Fruit fly (Drosophila melanogaster) whole organism, embryonic: ENCODE results near the gene unc-4.

Experiments used
- Aef1 ChIP-seq: fragments of 200-800 bp; sonication (Bioruptor generic); IDR thresholded peaks from 3 replicates; pipeline ENCODE4 v1.3.6; 2022; ENCODE audit warnings: missing biosample characterization, missing genetic modification characterization
- CG10959 ChIP-seq: fragments of 200-800 bp; sonication (Bioruptor generic); IDR thresholded peaks from 2 replicates; pipeline ENCODE4 v1.3.6; 2022; ENCODE audit warnings: missing biosample characterization, missing genetic modification characterization
- CG11085 ChIP-seq: fragments of 200-800 bp; sonication (Bioruptor generic); IDR thresholded peaks from 2 replicates; pipeline ENCODE4 v1.3.6; 2022; ENCODE audit warnings: missing biosample characterization, missing genetic modification characterization
- CG11504 ChIP-seq: fragments of 200-800 bp; sonication (Bioruptor generic); optimal IDR thresholded peaks from 3 replicates; lab custom pipeline; 2019; ENCODE audit warnings: missing biosample characterization, mild to moderate bottlenecking, missing genetic modification characterization, moderate library complexity
- CG11695 ChIP-seq: fragments of 200-800 bp; sonication (Bioruptor generic); IDR thresholded peaks from 3 replicates; pipeline ENCODE4 v1.3.6; 2022; ENCODE audit warnings: missing biosample characterization, missing genetic modification characterization
- CG12104 ChIP-seq: fragments of 200-800 bp; sonication (Bioruptor generic); optimal IDR thresholded peaks from 3 replicates; lab custom pipeline; 2016; ENCODE audit warnings: missing biosample characterization, missing genetic modification characterization
- CG13624 ChIP-seq: fragments of 200-800 bp; sonication (Bioruptor generic); optimal IDR thresholded peaks from 2 replicates; lab custom pipeline; 2016; ENCODE audit warnings: missing biosample characterization, missing genetic modification characterization
- CG13894 ChIP-seq: fragments of 200-800 bp; sonication (Bioruptor generic); optimal IDR thresholded peaks from 3 replicates; lab custom pipeline; 2018; ENCODE audit warnings: missing biosample characterization, mild to moderate bottlenecking, missing genetic modification characterization, moderate library complexity
- CG1603 ChIP-seq: fragments of 200-800 bp; sonication (Bioruptor generic); optimal IDR thresholded peaks from 2 replicates; lab custom pipeline; 2019; ENCODE audit warnings: missing biosample characterization, mild to moderate bottlenecking, missing genetic modification characterization, moderate library complexity
- CG30431 ChIP-seq: fragments of 200-800 bp; sonication (Bioruptor generic); optimal IDR thresholded peaks from 2 replicates; lab custom pipeline; 2017; ENCODE audit warnings: missing biosample characterization, missing genetic modification characterization
- CG3281 ChIP-seq: fragments of 200-800 bp; sonication (Bioruptor generic); optimal IDR thresholded peaks from 3 replicates; lab custom pipeline; 2017; ENCODE audit warnings: missing biosample characterization, mild to moderate bottlenecking, missing genetic modification characterization
- CG4730 ChIP-seq: fragments of 200-800 bp; sonication (Bioruptor generic); IDR thresholded peaks from 2 replicates; pipeline ENCODE4 v1.3.6; 2022; ENCODE audit warnings: missing biosample characterization, missing genetic modification characterization
- CG4820 ChIP-seq: fragments of 200-800 bp; sonication (Bioruptor generic); optimal IDR thresholded peaks from 3 replicates; lab custom pipeline; 2016; ENCODE audit warnings: missing biosample characterization, missing genetic modification characterization
- CG6791 ChIP-seq: fragments of 200-800 bp; sonication (Bioruptor generic); IDR thresholded peaks from 3 replicates; pipeline ENCODE4 v1.3.6; 2022; ENCODE audit warnings: missing biosample characterization, missing genetic modification characterization; ENCODE audit not compliant: partially characterized antibody
- CG7987 ChIP-seq: fragments of 200-800 bp; sonication (Bioruptor generic); optimal IDR thresholded peaks from 2 replicates; lab custom pipeline; 2018; ENCODE audit warnings: missing biosample characterization, mild to moderate bottlenecking, missing genetic modification characterization, moderate library complexity
- CG8281 ChIP-seq: fragments of 200-800 bp; sonication (Bioruptor generic); optimal IDR thresholded peaks from 2 replicates; lab custom pipeline; 2018; ENCODE audit warnings: missing biosample characterization, mild to moderate bottlenecking, missing genetic modification characterization, moderate library complexity
- CG8290 ChIP-seq, 3 experiments: fragments of 200-800 bp; sonication (Bioruptor generic); optimal IDR thresholded peaks; 2 replicates each; lab custom pipeline; 2016 to 2019; ENCODE audit warnings: missing biosample characterization in 3 of 3, missing genetic modification characterization in 3 of 3, mild to moderate bottlenecking in 2 of 3, moderate library complexity in 1 of 3
- CG8478 ChIP-seq: fragments of >200 bp; optimal IDR thresholded peaks from 2 replicates; lab custom pipeline; 2018
- CG8924 ChIP-seq: fragments of 200-800 bp; optimal IDR thresholded peaks from 3 replicates; lab custom pipeline; 2019; ENCODE audit warnings: missing biosample characterization, mild to moderate bottlenecking, missing genetic modification characterization, moderate library complexity
- Doc3 ChIP-seq: fragments of 200-800 bp; sonication (Bioruptor generic); IDR thresholded peaks from 3 replicates; pipeline ENCODE4 v1.3.6; 2022; ENCODE audit warnings: missing biosample characterization, missing genetic modification characterization; ENCODE audit not compliant: partially characterized antibody
- Dref ChIP-seq: fragments of 200-800 bp; sonication (Bioruptor generic); IDR thresholded peaks from 2 replicates; pipeline ENCODE4 v1.3.6; 2022; ENCODE audit warnings: missing biosample characterization, missing genetic modification characterization
- Drgx ChIP-seq: fragments of 200-800 bp; sonication (Bioruptor generic); IDR thresholded peaks from 2 replicates; pipeline ENCODE4 v1.3.6; 2022; ENCODE audit warnings: missing biosample characterization, missing genetic modification characterization
- HLHmδ ChIP-seq: fragments of 200-800 bp; sonication (Bioruptor generic); optimal IDR thresholded peaks from 2 replicates; lab custom pipeline; 2018; ENCODE audit warnings: missing biosample characterization, mild to moderate bottlenecking, missing genetic modification characterization, moderate library complexity
- Med ChIP-seq: fragments of 200-800 bp; sonication (Bioruptor generic); peaks from one replicate; lab custom pipeline; 2016; ENCODE audit warnings: missing biosample characterization, missing genetic modification characterization, mild to moderate bottlenecking, inconsistent platforms, moderate library complexity
- Meics ChIP-seq: fragments of 200-800 bp; sonication (Bioruptor generic); optimal IDR thresholded peaks from 2 replicates; lab custom pipeline; 2017; ENCODE audit warnings: missing biosample characterization, mild to moderate bottlenecking, missing genetic modification characterization
- ap ChIP-seq: fragments of 200-800 bp; sonication (Bioruptor generic); IDR thresholded peaks from 2 replicates; pipeline ENCODE4 v1.3.6; 2022; ENCODE audit warnings: missing biosample characterization, missing genetic modification characterization
- bbx ChIP-seq: fragments of 200-800 bp; sonication (Bioruptor generic); IDR thresholded peaks from 2 replicates; pipeline ENCODE4 v1.3.6; 2022; ENCODE audit warnings: missing biosample characterization, missing genetic modification characterization; ENCODE audit not compliant: partially characterized antibody
- bowl ChIP-seq: fragments of 200-800 bp; sonication (Bioruptor generic); IDR thresholded peaks from 2 replicates; pipeline ENCODE4 v1.3.6; 2022; ENCODE audit warnings: missing biosample characterization, missing genetic modification characterization
- crol ChIP-seq: fragments of 200-800 bp; sonication (Bioruptor generic); IDR thresholded peaks from 2 replicates; pipeline ENCODE4 v1.3.6; 2022; ENCODE audit warnings: missing biosample characterization, missing genetic modification characterization
- dmrt99B ChIP-seq: fragments of 200-800 bp; sonication (Bioruptor generic); optimal IDR thresholded peaks from 2 replicates; lab custom pipeline; 2018; ENCODE audit warnings: missing biosample characterization, mild to moderate bottlenecking, missing genetic modification characterization, moderate library complexity
- dpn ChIP-seq, 2 experiments: fragments of 200-800 bp; sonication (Bioruptor generic); optimal IDR thresholded peaks; 3 replicates each; lab custom pipeline; 2016; ENCODE audit warnings: missing biosample characterization in 2 of 2, missing genetic modification characterization in 2 of 2
- gem ChIP-seq: fragments of 200-800 bp; sonication (Bioruptor generic); optimal IDR thresholded peaks from 2 replicates; lab custom pipeline; 2019; ENCODE audit warnings: missing biosample characterization, mild to moderate bottlenecking, missing genetic modification characterization, moderate library complexity
- ham ChIP-seq: fragments of 200-800 bp; sonication (Bioruptor generic); IDR thresholded peaks from 2 replicates; pipeline ENCODE4 v1.3.6; 2022; ENCODE audit warnings: missing biosample characterization, missing genetic modification characterization
- lbe ChIP-seq: fragments of 200-800 bp; sonication (Bioruptor generic); optimal IDR thresholded peaks from 2 replicates; lab custom pipeline; 2016; ENCODE audit warnings: missing biosample characterization, mild to moderate bottlenecking, missing genetic modification characterization
- lov ChIP-seq, 2 experiments: fragments of 200-800 bp in 1 of 2; fragments of >200 bp in 1 of 2; sonication (Bioruptor generic) in 1 of 2; IDR thresholded peaks in 1 of 2; optimal IDR thresholded peaks in 1 of 2; 2 replicates in 1 of 2; 3 replicates in 1 of 2; pipeline versions ENCODE4 v1.3.6 to Lab custom; 2017 to 2022; ENCODE audit warnings: missing biosample characterization in 1 of 2, missing genetic modification characterization in 1 of 2
- nerfin-1 ChIP-seq: fragments of 200-800 bp; sonication (Bioruptor generic); optimal IDR thresholded peaks from 3 replicates; lab custom pipeline; 2019; ENCODE audit warnings: missing biosample characterization, mild to moderate bottlenecking, missing genetic modification characterization, moderate library complexity
- nom ChIP-seq: fragments of 200-800 bp; sonication (Bioruptor generic); optimal IDR thresholded peaks from 2 replicates; lab custom pipeline; 2017; ENCODE audit warnings: missing biosample characterization, missing genetic modification characterization, mild to moderate bottlenecking, moderate library complexity, missing genetic modification reagents
- oc ChIP-seq: fragments of 200-800 bp; sonication (Bioruptor generic); optimal IDR thresholded peaks from 2 replicates; lab custom pipeline; 2018; ENCODE audit warnings: missing biosample characterization, mild to moderate bottlenecking, missing genetic modification characterization, moderate library complexity
- odd ChIP-seq: fragments of 200-800 bp; sonication (Bioruptor generic); optimal IDR thresholded peaks from 2 replicates; lab custom pipeline; 2017; ENCODE audit warnings: missing biosample characterization, mild to moderate bottlenecking, missing genetic modification characterization
- pan ChIP-seq, 4 experiments: fragments of >200 bp in 3 of 4; fragments of 200-800 bp in 1 of 4; sonication (Bioruptor generic) in 1 of 4; optimal IDR thresholded peaks in 3 of 4; IDR thresholded peaks in 1 of 4; 2 replicates each; pipeline versions ENCODE4 v1.3.6 to Lab custom; 2017 to 2022; ENCODE audit warnings: missing biosample characterization in 2 of 4, missing genetic modification characterization in 2 of 4, mixed read lengths in 1 of 4
- repo ChIP-seq: fragments of 200-800 bp; sonication (Bioruptor generic); optimal IDR thresholded peaks from 2 replicates; lab custom pipeline; 2016; ENCODE audit warnings: missing biosample characterization, missing genetic modification characterization
- sima ChIP-seq: fragments of 200-800 bp; sonication (Bioruptor generic); optimal IDR thresholded peaks from 2 replicates; lab custom pipeline; 2016; ENCODE audit warnings: missing biosample characterization, missing genetic modification characterization
- slp2 ChIP-seq: fragments of 200-800 bp; sonication (Bioruptor generic); optimal IDR thresholded peaks from 2 replicates; lab custom pipeline; 2016; ENCODE audit warnings: missing biosample characterization, missing genetic modification characterization
- so ChIP-seq: fragments of 200-800 bp; sonication (Bioruptor generic); IDR thresholded peaks from 3 replicates; pipeline ENCODE4 v1.3.6; 2022; ENCODE audit warnings: missing biosample characterization, missing genetic modification characterization
- sr ChIP-seq: fragments of 200-800 bp; sonication (Bioruptor generic); IDR thresholded peaks from 3 replicates; pipeline ENCODE4 v1.3.6; 2022; ENCODE audit warnings: missing biosample characterization, missing genetic modification characterization
- unpg ChIP-seq: fragments of 200-800 bp; sonication (Bioruptor generic); optimal IDR thresholded peaks from 3 replicates; lab custom pipeline; 2018; ENCODE audit warnings: missing biosample characterization, mild to moderate bottlenecking, missing genetic modification characterization, moderate library complexity
- wek ChIP-seq: fragments of 200-800 bp; sonication (Bioruptor generic); optimal IDR thresholded peaks from 3 replicates; lab custom pipeline; 2018; ENCODE audit warnings: missing biosample characterization, mild to moderate bottlenecking, missing genetic modification characterization, moderate library complexity
- yki ChIP-seq: fragments of >200 bp; optimal IDR thresholded peaks from 3 replicates; lab custom pipeline; 2018
- z ChIP-seq: fragments of 200-800 bp; sonication (Bioruptor generic); IDR thresholded peaks from 3 replicates; pipeline ENCODE4 v1.3.6; 2022; ENCODE audit warnings: missing biosample characterization, missing genetic modification characterization

Gene unc-4

DNA sequence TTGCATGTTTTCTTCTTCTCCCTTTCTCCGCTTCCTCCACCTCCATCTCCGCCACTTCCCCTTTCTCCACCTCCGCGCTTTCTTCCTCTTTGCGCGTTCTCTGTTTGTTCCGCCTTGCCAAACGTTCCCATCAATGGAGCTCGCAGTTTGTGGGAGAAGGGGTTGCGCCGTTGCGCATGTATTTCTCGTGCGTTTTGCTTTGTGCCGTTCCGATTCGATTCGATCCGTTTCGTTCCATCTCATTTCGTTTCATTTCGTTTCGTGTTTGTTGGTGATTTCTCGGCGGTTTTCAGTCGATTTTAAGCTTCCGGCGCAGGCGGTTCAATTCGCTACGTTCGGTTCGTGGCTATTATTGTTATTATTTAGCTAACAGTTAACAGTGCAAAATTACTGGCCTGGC lies 45.5 kb upstream of the unc-4 start (continued):
- TF ChIP-seq bbx, result 0 out of 2 replicates have a peak, but pooled peaks have one; percentile 37
- no peak for TF ChIP-seq ham (GFP tag; lab: Robert Waterston, UW)
- 0 out of 3 replicates have a peak, but pooled peaks have one; percentile 10 for TF ChIP-seq so (GFP tag; lab: Robert Waterston, UW)
- TF ChIP-seq wek, result no peak
- TF ChIP-seq CG13894, result peak; percentile 8
- no peak for TF ChIP-seq pan (optimal IDR thresholded peaks at IDR 0.05; lab: Kevin White, UChicago)
- no peak for TF ChIP-seq pan (GFP tag; optimal IDR thresholded peaks at IDR 0.05 in 1 of 2, IDR thresholded peaks at IDR 0.05 in 1 of 2)
- TF ChIP-seq CG8290 (GFP tag; optimal IDR thresholded peaks at IDR 0.05; lab: Kevin White, UChicago), result peak; percentile 68
- TF ChIP-seq CG8290 (tag; optimal IDR thresholded peaks at IDR 0.05; lab: Kevin White, UChicago), result peak; percentile 66 to 67
- peak; percentile 49; the same call in 2 of the 3 replicates for TF ChIP-seq CG6791 (GFP tag; lab: Robert Waterston, UW)
- no peak for TF ChIP-seq CG4820 (GFP tag; lab: Kevin White, UChicago)
- TF ChIP-seq bowl (GFP tag; lab: Robert Waterston, UW), result no peak
- TF ChIP-seq sr (GFP tag; lab: Robert Waterston, UW), result peak; percentile 53; the same call in 1 of the 3 replicates
- TF ChIP-seq CG3281 (GFP tag; lab: Kevin White, UChicago), result no peak

dm6 chrX:17724288-17724914 lies 44.0 kb upstream of the unc-4 start:
- TF ChIP-seq CG13624, result no peak
- TF ChIP-seq Dref (GFP tag; lab: Robert Waterston, UW), result no peak
- no peak for TF ChIP-seq CG11085 (GFP tag; lab: Robert Waterston, UW)
- peak; percentile 50 for TF ChIP-seq Drgx (GFP tag; lab: Robert Waterston, UW)
- no peak for TF ChIP-seq HLHmδ (GFP tag; lab: Kevin White, UChicago)
- TF ChIP-seq yki, result no peak
- peak; percentile 11 for TF ChIP-seq dmrt99B (tag; lab: Kevin White, UChicago)
- TF ChIP-seq CG10959 (GFP tag; lab: Robert Waterston, UW), result no peak
- no peak for TF ChIP-seq CG30431 (GFP tag; lab: Kevin White, UChicago)
- no peak for TF ChIP-seq ap (GFP tag; lab: Robert Waterston, UW)
- TF ChIP-seq dpn (GFP tag; optimal IDR thresholded peaks at IDR 0.05; lab: Kevin White, UChicago), result no peak
- TF ChIP-seq Med, result peak; percentile 22
- no peak for TF ChIP-seq lbe (GFP tag; lab: Kevin White, UChicago)
- no peak for TF ChIP-seq CG8924 (tag; lab: Kevin White, UChicago)
- no peak for TF ChIP-seq CG1603 (tag; lab: Kevin White, UChicago)
- TF ChIP-seq repo, result no peak
- peak; percentile 67 for TF ChIP-seq oc (tag; lab: Kevin White, UChicago)
- TF ChIP-seq nerfin-1 (tag; lab: Kevin White, UChicago), result no peak
- TF ChIP-seq Aef1 (GFP tag; lab: Robert Waterston, UW), result no peak
- TF ChIP-seq CG4730 (GFP tag; lab: Robert Waterston, UW), result no peak
- TF ChIP-seq CG8281, result no peak
- no peak for TF ChIP-seq slp2
- TF ChIP-seq Doc3 (GFP tag; lab: Robert Waterston, UW), result no peak
- no peak for TF ChIP-seq Meics
- TF ChIP-seq CG11504 (tag; lab: Kevin White, UChicago), result peak; percentile 1
- TF ChIP-seq z (GFP tag; lab: Robert Waterston, UW), result no peak
- TF ChIP-seq sima (GFP tag; lab: Kevin White, UChicago), result no peak
- no peak for TF ChIP-seq CG8478 (lab: Kevin White, UChicago)
- no peak for TF ChIP-seq CG7987 (GFP tag; lab: Kevin White, UChicago)
- no peak for TF ChIP-seq nom (GFP tag; lab: Kevin White, UChicago)
- TF ChIP-seq gem (tag; lab: Kevin White, UChicago), result peak; percentile 33
- TF ChIP-seq odd, result no peak
- TF ChIP-seq lov (optimal IDR thresholded peaks at IDR 0.05; lab: Kevin White, UChicago), result no peak
- no peak for TF ChIP-seq lov (GFP tag; IDR thresholded peaks at IDR 0.05; lab: Robert Waterston, UW)
- TF ChIP-seq crol (GFP tag; lab: Robert Waterston, UW), result peak; percentile 51
- TF ChIP-seq unpg (GFP tag; lab: Kevin White, UChicago), result no peak
- no peak for TF ChIP-seq CG12104 (GFP tag; lab: Kevin White, UChicago)
- no peak for TF ChIP-seq CG11695 (GFP tag; lab: Robert Waterston, UW)
